Worm (Caenorhabditis elegans) whole organism, L4/young adult: ENCODE results near the gene K09E9.3.

Experiments used
- dao-5 ChIP-seq: sonication (generic microtip); optimal IDR thresholded peaks from 2 replicates; lab custom pipeline; 2016; ENCODE audit warnings: missing genotype, missing genetic modification characterization, moderate library complexity, missing compliant biosample characterization
- him-1 ChIP-seq: sonication (generic microtip); optimal IDR thresholded peaks from 2 replicates; lab custom pipeline; 2016; ENCODE audit warnings: missing genotype, missing genetic modification reagents, missing genetic modification characterization, missing compliant biosample characterization

ce11 chrX:15627814-15628213, 14.2 kb upstream of the K09E9.3 start:
- TF ChIP-seq dao-5 (no peak), him-1 (tag; lab: Kevin White, UChicago) (no peak)
